Fruit fly (Drosophila melanogaster) Kc167 (cell line): ENCODE results near the gene CG8461.

Experiments used
- Myc ChIP-seq: fragments of >200 bp; optimal IDR thresholded peaks from 2 replicates; lab custom pipeline; 2017; ENCODE audit warnings: missing external identifiers
- h ChIP-seq: fragments of >200 bp; optimal IDR thresholded peaks from 3 replicates; lab custom pipeline; 2018; ENCODE audit warnings: missing external identifiers
- insv ChIP-seq: fragments of >200 bp; optimal IDR thresholded peaks from 3 replicates; lab custom pipeline; 2018; ENCODE audit warnings: missing external identifiers
- psq ChIP-seq: fragments of >200 bp; optimal IDR thresholded peaks from 2 replicates; lab custom pipeline; 2017; ENCODE audit warnings: missing external identifiers
- ttk ChIP-seq: sonication (Bioruptor generic); optimal IDR thresholded peaks from 2 replicates; lab custom pipeline; 2017; ENCODE audit warnings: missing external identifiers

dm6 chr3R:14548752-14549151, 35.3 kb upstream of the CG8461 start:
- TF ChIP-seq psq (lab: Kevin White, UChicago) (no peak), h (lab: Kevin White, UChicago) (no peak), Myc (lab: Kevin White, UChicago) (no peak), ttk (lab: Kevin White, UChicago) (no peak), insv (lab: Kevin White, UChicago) (no peak)
